In genomic region chrV:10104785-10105310, ce11 we compare ENCODE assay signal across 5 worm cellular contexts.
TF ChIP-seq lines count a peak whose summit lies in the region.

Gene ugt-17, minus strand, starts transcription at chrV:10104964.

TF ChIP-seq in whole organism, L1 larva, 84 proteins besides CTCF, POLR2A, EP300 and RAD21:
- TF ChIP-seq nhr-19 (GFP tag; conservative IDR thresholded peaks at IDR 0.05; lab: Robert Waterston, UW), result no peak
- peak; percentile 53 for TF ChIP-seq elt-2 (tag; optimal IDR thresholded peaks at IDR 0.05; lab: Kevin White, UChicago)

TF ChIP-seq in whole organism, L2 larva, 48 proteins besides CTCF, POLR2A, EP300 and RAD21:
- TF ChIP-seq sma-9 (GFP tag; optimal IDR thresholded peaks at IDR 0.05; lab: Kevin White, UChicago) (peak; percentile 54), sma-9 (tag; optimal IDR thresholded peaks at IDR 0.05; lab: Kevin White, UChicago) (no peak), fos-1 (tag; optimal IDR thresholded peaks at IDR 0.05; lab: Kevin White, UChicago) (peak; percentile 67), crh-2 (tag; optimal IDR thresholded peaks at IDR 0.05; lab: Kevin White, UChicago) (peak; percentile 10), nhr-25 (tag; optimal IDR thresholded peaks at IDR 0.05; lab: Kevin White, UChicago) (no peak), Y55F3AM.14 (GFP tag; optimal IDR thresholded peaks at IDR 0.05; lab: Kevin White, UChicago) (no peak), mab-5 (tag; optimal IDR thresholded peaks at IDR 0.05; lab: Kevin White, UChicago) (no peak)
TF ChIP-seq in whole organism, L2 larva: peak in this region for 3.

TF ChIP-seq in whole organism, L3 larva, 47 proteins besides CTCF, POLR2A, EP300 and RAD21:
- TF ChIP-seq nhr-43 (tag; optimal IDR thresholded peaks at IDR 0.05; lab: Kevin White, UChicago; ENCODE audit: poor library complexity, severe bottlenecking) (no peak), nhr-12 (tag; optimal IDR thresholded peaks at IDR 0.05; lab: Kevin White, UChicago) (no peak), elt-2 (tag; optimal IDR thresholded peaks at IDR 0.05; lab: Kevin White, UChicago) (peak; percentile 76), hmg-11 (tag; optimal IDR thresholded peaks at IDR 0.05; lab: Kevin White, UChicago) (no peak), pha-4 (tag; optimal IDR thresholded peaks at IDR 0.05; lab: Kevin White, UChicago) (peak; percentile 51), pqm-1 (tag; optimal IDR thresholded peaks at IDR 0.05; lab: Kevin White, UChicago) (peak; percentile 90)

TF ChIP-seq in whole organism, L4 larva, 104 proteins besides CTCF, POLR2A, EP300 and RAD21 (continues in another document):
- TF ChIP-seq ceh-28 (tag; optimal IDR thresholded peaks at IDR 0.05; lab: Kevin White, UChicago) (no peak), nhr-28 (tag; optimal IDR thresholded peaks at IDR 0.05; lab: Kevin White, UChicago) (peak; percentile 65), gei-8 (GFP tag; optimal IDR thresholded peaks at IDR 0.05; lab: Kevin White, UChicago) (no peak), ctbp-1 (GFP tag; IDR thresholded peaks at IDR 0.05; lab: Robert Waterston, UW) (no peak), lin-1 (GFP tag; IDR thresholded peaks at IDR 0.05; lab: Robert Waterston, UW) (no peak), ceh-20 (GFP tag; IDR thresholded peaks at IDR 0.05; lab: Robert Waterston, UW) (no peak), unc-62 (GFP tag; optimal IDR thresholded peaks at IDR 0.05 in 1 of 2; lab: Kevin White, UChicago) (no peak), unc-62 (tag; optimal IDR thresholded peaks at IDR 0.05; lab: Kevin White, UChicago) (no peak), lin-39 (tag; optimal IDR thresholded peaks at IDR 0.05; lab: Kevin White, UChicago) (no peak), Y75B8A.6 (GFP tag; IDR thresholded peaks at IDR 0.05; lab: Robert Waterston, UW) (no peak), T20F7.1 (GFP tag; optimal IDR thresholded peaks at IDR 0.05; lab: Kevin White, UChicago) (no peak), mes-2 (tag; optimal IDR thresholded peaks at IDR 0.05; lab: Kevin White, UChicago; ENCODE audit: poor library complexity, severe bottlenecking) (no peak), Y5F2A.4 (GFP tag; optimal IDR thresholded peaks at IDR 0.05; lab: Kevin White, UChicago) (no peak), Y105C5A.15 (GFP tag; IDR thresholded peaks at IDR 0.05; lab: Robert Waterston, UW) (no peak), php-3 (GFP tag; IDR thresholded peaks at IDR 0.05; lab: Robert Waterston, UW) (peak; percentile 60; the same call in 1 of the 2 replicates), fos-1 (tag; optimal IDR thresholded peaks at IDR 0.05; lab: Kevin White, UChicago) (no peak), ama-1 (optimal IDR thresholded peaks at IDR 0.05; lab: Kevin White, UChicago) (no peak), daf-16 (GFP tag; optimal IDR thresholded peaks at IDR 0.05; lab: Kevin White, UChicago) (no peak), daf-16 (tag; optimal IDR thresholded peaks at IDR 0.05; lab: Kevin White, UChicago) (peak; percentile 91), dve-1 (tag; optimal IDR thresholded peaks at IDR 0.05; lab: Kevin White, UChicago; ENCODE audit: insufficient read depth) (peak; percentile 70), aha-1 (tag; lab: Kevin White, UChicago) (no peak), egl-43 (GFP tag; IDR thresholded peaks at IDR 0.05; lab: Robert Waterston, UW) (no peak), aly-2 (tag; optimal IDR thresholded peaks at IDR 0.05; lab: Kevin White, UChicago) (no peak), nhr-41 (GFP tag; IDR thresholded peaks at IDR 0.05; lab: Robert Waterston, UW) (no peak), ZK546.5 (tag; optimal IDR thresholded peaks at IDR 0.05; lab: Kevin White, UChicago) (no peak), lin-38 (GFP tag; IDR thresholded peaks at IDR 0.05; lab: Robert Waterston, UW) (no peak), madf-5 (GFP tag; IDR thresholded peaks at IDR 0.05; lab: Robert Waterston, UW) (no peak), nhr-111 (GFP tag; optimal IDR thresholded peaks at IDR 0.05; lab: Kevin White, UChicago) (no peak), nhr-10 (tag; optimal IDR thresholded peaks at IDR 0.05; lab: Kevin White, UChicago) (no peak), hlh-11 (tag; optimal IDR thresholded peaks at IDR 0.05; lab: Kevin White, UChicago) (peak; percentile 50), mdt-29 (GFP tag; IDR thresholded peaks at IDR 0.05; lab: Robert Waterston, UW) (no peak), jun-1 (tag; optimal IDR thresholded peaks at IDR 0.05; lab: Kevin White, UChicago) (no peak), sdz-12 (GFP tag; optimal IDR thresholded peaks at IDR 0.05; lab: Kevin White, UChicago) (no peak), ztf-11 (tag; optimal IDR thresholded peaks at IDR 0.05; lab: Kevin White, UChicago) (no peak), dmd-8 (GFP tag; IDR thresholded peaks at IDR 0.05; lab: Robert Waterston, UW) (no peak), ceh-62 (tag; optimal IDR thresholded peaks at IDR 0.05; lab: Kevin White, UChicago) (no peak), fkh-10 (GFP tag; optimal IDR thresholded peaks at IDR 0.05; lab: Kevin White, UChicago) (no peak), unc-130 (GFP tag; optimal IDR thresholded peaks at IDR 0.05; lab: Kevin White, UChicago) (no peak), mxl-3 (GFP tag; optimal IDR thresholded peaks at IDR 0.05; lab: Kevin White, UChicago) (no peak), pha-4 (GFP tag; IDR thresholded peaks at IDR 0.05; lab: Robert Waterston, UW) (no peak), pha-4 (tag; optimal IDR thresholded peaks at IDR 0.05; lab: Kevin White, UChicago) (no peak), lir-3 (tag; optimal IDR thresholded peaks at IDR 0.05; lab: Kevin White, UChicago) (no peak)

TF ChIP-seq in whole organism, young adult, 124 proteins besides CTCF, POLR2A, EP300 and RAD21:
- TF ChIP-seq snpc-4 (GFP tag; optimal IDR thresholded peaks at IDR 0.05; lab: Kevin White, UChicago), result no peak
- TF ChIP-seq snpc-4 (tag; optimal IDR thresholded peaks at IDR 0.05; lab: Kevin White, UChicago), result peak in 1 of 4 experiments; percentile 8
- TF ChIP-seq F33H1.4 (GFP tag; IDR thresholded peaks at IDR 0.05; lab: Robert Waterston, UW), result no peak
- TF ChIP-seq ceh-100 (GFP tag; IDR thresholded peaks at IDR 0.05; lab: Robert Waterston, UW), result no peak
- TF ChIP-seq B0336.3 (GFP tag; IDR thresholded peaks at IDR 0.05; lab: Robert Waterston, UW), result no peak
- no peak for TF ChIP-seq B0019.2 (GFP tag; conservative IDR thresholded peaks at IDR 0.05; lab: Robert Waterston, UW)
- no peak for TF ChIP-seq ztf-18 (tag; optimal IDR thresholded peaks at IDR 0.05; lab: Kevin White, UChicago)
- TF ChIP-seq nfyb-1 (GFP tag; IDR thresholded peaks at IDR 0.05; lab: Robert Waterston, UW), result no peak
- TF ChIP-seq madf-6 (GFP tag; IDR thresholded peaks at IDR 0.05; lab: Robert Waterston, UW), result no peak
- TF ChIP-seq nhr-80 (tag; optimal IDR thresholded peaks at IDR 0.05; lab: Kevin White, UChicago), result peak; percentile 74
- no peak for TF ChIP-seq bed-2 (GFP tag; IDR thresholded peaks at IDR 0.05; lab: Robert Waterston, UW)
- no peak for TF ChIP-seq lsy-27 (tag; optimal IDR thresholded peaks at IDR 0.05; lab: Kevin White, UChicago; ENCODE audit: borderline replicate concordance, insufficient read depth)
- TF ChIP-seq sptf-2 (GFP tag; optimal IDR thresholded peaks at IDR 0.05; lab: Kevin White, UChicago), result no peak
- no peak for TF ChIP-seq lin-54 (GFP tag; optimal IDR thresholded peaks at IDR 0.05; lab: Kevin White, UChicago)
- TF ChIP-seq unc-62 (GFP tag; optimal IDR thresholded peaks at IDR 0.05; lab: Kevin White, UChicago), result no peak
- no peak for TF ChIP-seq cebp-1 (GFP tag; IDR thresholded peaks at IDR 0.05; lab: Robert Waterston, UW)
- TF ChIP-seq cebp-1 (tag; optimal IDR thresholded peaks at IDR 0.05; lab: Kevin White, UChicago), result no peak
